Fruit fly (Drosophila melanogaster) whole organism, embryonic: ENCODE data around the gene CG42571.
A peak's percentile ranks its signal among the peaks of the same experiment; 100 is the strongest.

Experiments
- Antp ChIP-seq: fragments of 200-800 bp; sonication (Bioruptor generic); optimal IDR thresholded peaks from 3 replicates; lab custom pipeline; 2016; ENCODE audit warnings: missing biosample characterization, missing genetic modification characterization
- Atf6 ChIP-seq: fragments of 200-800 bp; sonication (Bioruptor generic); IDR thresholded peaks from 2 replicates; pipeline ENCODE4 v1.3.6; 2022; ENCODE audit warnings: missing biosample characterization, missing genetic modification characterization
- CG10321 ChIP-seq: fragments of 200-800 bp; sonication (Bioruptor generic); IDR thresholded peaks from 2 replicates; pipeline ENCODE4 v1.3.6; 2022; ENCODE audit warnings: missing biosample characterization, missing genetic modification characterization
- CG11504 ChIP-seq: fragments of 200-800 bp; sonication (Bioruptor generic); optimal IDR thresholded peaks from 3 replicates; lab custom pipeline; 2019; ENCODE audit warnings: missing biosample characterization, mild to moderate bottlenecking, missing genetic modification characterization, moderate library complexity
- CG12104 ChIP-seq: fragments of 200-800 bp; sonication (Bioruptor generic); optimal IDR thresholded peaks from 3 replicates; lab custom pipeline; 2016; ENCODE audit warnings: missing biosample characterization, missing genetic modification characterization
- CG12219 ChIP-seq: fragments of 200-800 bp; sonication (Bioruptor generic); optimal IDR thresholded peaks from 3 replicates; lab custom pipeline; 2018; ENCODE audit warnings: missing biosample characterization, mild to moderate bottlenecking, missing genetic modification characterization
- CG13287 ChIP-seq: fragments of 200-800 bp; sonication (Bioruptor generic); IDR thresholded peaks from 2 replicates; pipeline ENCODE4 v1.3.6; 2022; ENCODE audit warnings: missing biosample characterization, missing genetic modification characterization; ENCODE audit not compliant: partially characterized antibody
- CG13424 ChIP-seq: fragments of 200-800 bp; sonication (Bioruptor generic); optimal IDR thresholded peaks from 2 replicates; lab custom pipeline; 2019; ENCODE audit warnings: missing biosample characterization, mild to moderate bottlenecking, missing genetic modification characterization, moderate library complexity
- CG1647 ChIP-seq: fragments of 200-800 bp; sonication (Bioruptor generic); optimal IDR thresholded peaks from 3 replicates; lab custom pipeline; 2016; ENCODE audit warnings: missing biosample characterization, missing genetic modification characterization
- CG16863 ChIP-seq: fragments of 200-800 bp; sonication (Bioruptor generic); optimal IDR thresholded peaks from 3 replicates; lab custom pipeline; 2016; ENCODE audit warnings: missing biosample characterization, missing genetic modification characterization
- CG2129 ChIP-seq: fragments of 200-800 bp; sonication (Bioruptor generic); IDR thresholded peaks from 2 replicates; pipeline ENCODE4 v1.3.6; 2022; ENCODE audit warnings: missing biosample characterization, missing genetic modification characterization; ENCODE audit not compliant: partially characterized antibody
- CG31441 ChIP-seq: fragments of 200-800 bp; sonication (Bioruptor generic); IDR thresholded peaks from 2 replicates; pipeline ENCODE4 v1.3.6; 2022; ENCODE audit warnings: missing biosample characterization, missing genetic modification characterization
- CG33213 ChIP-seq: fragments of 200-800 bp; sonication (Bioruptor generic); optimal IDR thresholded peaks from 3 replicates; lab custom pipeline; 2016; ENCODE audit warnings: missing biosample characterization, missing genetic modification characterization
- CG4328 ChIP-seq: fragments of 200-800 bp; sonication (Bioruptor generic); optimal IDR thresholded peaks from 3 replicates; lab custom pipeline; 2017; ENCODE audit warnings: missing biosample characterization, missing genetic modification reagents, missing genetic modification characterization
- CG43689 ChIP-seq: fragments of 200-800 bp; sonication (Bioruptor generic); IDR thresholded peaks from 2 replicates; pipeline ENCODE4 v1.3.6; 2022; ENCODE audit warnings: missing biosample characterization, missing genetic modification characterization
- CG4404 ChIP-seq: fragments of 200-800 bp; sonication (Bioruptor generic); IDR thresholded peaks from 2 replicates; pipeline ENCODE4 v1.3.6; 2022; ENCODE audit warnings: missing biosample characterization, missing genetic modification characterization
- CG6765 ChIP-seq: fragments of 200-800 bp; sonication (Bioruptor generic); optimal IDR thresholded peaks from 3 replicates; lab custom pipeline; 2017; ENCODE audit warnings: missing biosample characterization, mild to moderate bottlenecking, missing genetic modification characterization
- CG7271 ChIP-seq: fragments of 200-800 bp; sonication (Bioruptor generic); optimal IDR thresholded peaks from 2 replicates; lab custom pipeline; 2018; ENCODE audit warnings: missing biosample characterization, mild to moderate bottlenecking, missing genetic modification characterization, moderate library complexity
- CG8924 ChIP-seq: fragments of 200-800 bp; optimal IDR thresholded peaks from 3 replicates; lab custom pipeline; 2019; ENCODE audit warnings: missing biosample characterization, mild to moderate bottlenecking, missing genetic modification characterization, moderate library complexity
- CTCF ChIP-seq: fragments of 200-800 bp; sonication (Bioruptor generic); optimal IDR thresholded peaks from 2 replicates; lab custom pipeline; 2017; ENCODE audit warnings: missing biosample characterization, mild to moderate bottlenecking, missing genetic modification characterization, moderate library complexity
- Dbx ChIP-seq: fragments of 200-800 bp; sonication (Bioruptor generic); IDR thresholded peaks from 3 replicates; pipeline ENCODE4 v1.3.6; 2022; ENCODE audit warnings: missing biosample characterization, missing genetic modification characterization
- Elba2 ChIP-seq: fragments of 200-800 bp; sonication (Bioruptor generic); optimal IDR thresholded peaks from 3 replicates; lab custom pipeline; 2016; ENCODE audit warnings: missing biosample characterization, missing genetic modification characterization
- Fer2 ChIP-seq: fragments of 200-800 bp; sonication (Bioruptor generic); optimal IDR thresholded peaks from 2 replicates; lab custom pipeline; 2018; ENCODE audit warnings: missing biosample characterization, mild to moderate bottlenecking, missing genetic modification characterization, moderate library complexity
- Hsf ChIP-seq: fragments of 200-800 bp; sonication (Bioruptor generic); optimal IDR thresholded peaks from 3 replicates; lab custom pipeline; 2016; ENCODE audit warnings: missing biosample characterization, missing genetic modification characterization
- Kr ChIP-seq: fragments of 200-800 bp; sonication (Bioruptor generic); optimal IDR thresholded peaks from 2 replicates; lab custom pipeline; 2017; ENCODE audit warnings: missing biosample characterization, mild to moderate bottlenecking, missing genetic modification characterization
- Max ChIP-seq: fragments of 200-800 bp; sonication (Bioruptor generic); optimal IDR thresholded peaks from 2 replicates; lab custom pipeline; 2016; ENCODE audit warnings: missing biosample characterization, mild to moderate bottlenecking, missing genetic modification characterization
- Meics ChIP-seq: fragments of 200-800 bp; sonication (Bioruptor generic); optimal IDR thresholded peaks from 2 replicates; lab custom pipeline; 2017; ENCODE audit warnings: missing biosample characterization, mild to moderate bottlenecking, missing genetic modification characterization
- Neu2 ChIP-seq: fragments of 200-800 bp; sonication (Bioruptor generic); optimal IDR thresholded peaks from 3 replicates; lab custom pipeline; 2016; ENCODE audit warnings: missing biosample characterization, missing genetic modification characterization, borderline replicate concordance
- NfI ChIP-seq: fragments of 200-800 bp; sonication (Bioruptor generic); optimal IDR thresholded peaks from 3 replicates; lab custom pipeline; 2018; ENCODE audit warnings: missing biosample characterization, mild to moderate bottlenecking, missing genetic modification characterization, moderate library complexity
- Poxn ChIP-seq: fragments of 200-800 bp; sonication (Bioruptor generic); IDR thresholded peaks from 2 replicates; pipeline ENCODE4 v1.3.6; 2022; ENCODE audit warnings: missing biosample characterization, missing genetic modification characterization
- Taf1 ChIP-seq: fragments of 200-800 bp; sonication (Bioruptor generic); IDR thresholded peaks from 2 replicates; pipeline ENCODE4 v1.3.6; 2022; ENCODE audit warnings: missing biosample characterization, missing genetic modification characterization
- Vsx1 ChIP-seq: fragments of 200-800 bp; sonication (Bioruptor generic); optimal IDR thresholded peaks from 2 replicates; lab custom pipeline; 2017; ENCODE audit warnings: missing biosample characterization, mild to moderate bottlenecking, missing genetic modification characterization, missing genetic modification reagents
- ato ChIP-seq: fragments of 200-800 bp; sonication (Bioruptor generic); IDR thresholded peaks from 2 replicates; pipeline ENCODE4 v1.3.6; 2022; ENCODE audit warnings: missing biosample characterization, missing genetic modification characterization; ENCODE audit not compliant: partially characterized antibody
- br ChIP-seq: fragments of >200 bp; optimal IDR thresholded peaks from 2 replicates; lab custom pipeline; 2017
- cad ChIP-seq: fragments of >200 bp; optimal IDR thresholded peaks from 2 replicates; lab custom pipeline; 2017; ENCODE audit warnings: missing biosample characterization, missing genetic modification characterization
- caup ChIP-seq: fragments of 200-800 bp; sonication (Bioruptor generic); optimal IDR thresholded peaks from 3 replicates; lab custom pipeline; 2017; ENCODE audit warnings: missing biosample characterization, mild to moderate bottlenecking, missing genetic modification characterization, moderate library complexity; ENCODE audit not compliant: severe bottlenecking
- chif ChIP-seq, 2 experiments: fragments of 200-800 bp; sonication (Bioruptor generic); optimal IDR thresholded peaks; 3 replicates each; lab custom pipeline; 2016; ENCODE audit warnings: missing biosample characterization in 2 of 2, missing genetic modification characterization in 2 of 2
- da ChIP-seq: fragments of 200-800 bp; sonication (Bioruptor generic); optimal IDR thresholded peaks from 2 replicates; lab custom pipeline; 2016; ENCODE audit warnings: missing biosample characterization, missing genetic modification characterization
- en ChIP-seq: fragments of 200-800 bp; sonication (Bioruptor generic); optimal IDR thresholded peaks from 2 replicates; lab custom pipeline; 2016; ENCODE audit warnings: missing biosample characterization, missing genetic modification characterization
- fd102C ChIP-seq: fragments of 200-800 bp; sonication (Bioruptor generic); optimal IDR thresholded peaks from 2 replicates; lab custom pipeline; 2018; ENCODE audit warnings: missing biosample characterization, mild to moderate bottlenecking, missing genetic modification characterization, moderate library complexity
- h ChIP-seq: fragments of >200 bp; optimal IDR thresholded peaks from 2 replicates; lab custom pipeline; 2017
- her ChIP-seq: fragments of 200-800 bp; sonication (Bioruptor generic); optimal IDR thresholded peaks from 2 replicates; lab custom pipeline; 2016; ENCODE audit warnings: missing biosample characterization, missing genetic modification characterization
- insv ChIP-seq, 2 experiments: fragments of 200-800 bp; sonication (Bioruptor generic); optimal IDR thresholded peaks; 3 replicates each; lab custom pipeline; 2016 to 2018; ENCODE audit warnings: missing biosample characterization in 2 of 2, missing genetic modification characterization in 2 of 2
- oc ChIP-seq: fragments of 200-800 bp; sonication (Bioruptor generic); optimal IDR thresholded peaks from 2 replicates; lab custom pipeline; 2018; ENCODE audit warnings: missing biosample characterization, mild to moderate bottlenecking, missing genetic modification characterization, moderate library complexity
- pb ChIP-seq: fragments of 200-800 bp; sonication (Bioruptor generic); optimal IDR thresholded peaks from 3 replicates; lab custom pipeline; 2016; ENCODE audit warnings: missing biosample characterization, missing genetic modification characterization
- pita ChIP-seq: fragments of 200-800 bp; sonication (Bioruptor generic); optimal IDR thresholded peaks from 2 replicates; lab custom pipeline; 2017; ENCODE audit warnings: missing biosample characterization, mild to moderate bottlenecking, missing genetic modification characterization
- ranshi ChIP-seq: fragments of 200-800 bp; sonication (Bioruptor generic); IDR thresholded peaks from 2 replicates; pipeline ENCODE4 v1.3.6; 2022; ENCODE audit warnings: missing biosample characterization, missing genetic modification characterization
- run ChIP-seq: fragments of 200-800 bp; sonication (Bioruptor generic); optimal IDR thresholded peaks from 3 replicates; lab custom pipeline; 2018; ENCODE audit warnings: missing biosample characterization, mild to moderate bottlenecking, missing genetic modification characterization
- salm ChIP-seq: fragments of 200-800 bp; sonication (Bioruptor generic); optimal IDR thresholded peaks from 2 replicates; lab custom pipeline; 2018; ENCODE audit warnings: missing biosample characterization, mild to moderate bottlenecking, missing genetic modification characterization
- sisA ChIP-seq: fragments of 200-800 bp; sonication (Bioruptor generic); IDR thresholded peaks from 2 replicates; pipeline ENCODE4 v1.3.6; 2022; ENCODE audit warnings: missing biosample characterization, missing genetic modification characterization
- stwl ChIP-seq: fragments of 200-800 bp; sonication (Bioruptor generic); optimal IDR thresholded peaks from 3 replicates; lab custom pipeline; 2018; ENCODE audit warnings: missing biosample characterization, mild to moderate bottlenecking, missing genetic modification characterization, moderate library complexity
- tio ChIP-seq: fragments of 200-800 bp; sonication (Bioruptor generic); optimal IDR thresholded peaks from 2 replicates; lab custom pipeline; 2017; ENCODE audit warnings: missing biosample characterization, missing genetic modification characterization, inconsistent platforms
- tx ChIP-seq: fragments of 200-800 bp; sonication (Bioruptor generic); optimal IDR thresholded peaks from 2 replicates; lab custom pipeline; 2016; ENCODE audit warnings: missing biosample characterization, missing genetic modification characterization

Gene CG42571

dm6 chr3L:15728195-15728594 is 11.9 kb downstream of the CG42571 start, which contains the start of gene comm (continued):
- TF ChIP-seq CG7271 (tag; lab: Kevin White, UChicago), result no peak
- no peak for TF ChIP-seq Meics (GFP tag; lab: Kevin White, UChicago)
- no peak for TF ChIP-seq Neu2 (GFP tag; lab: Kevin White, UChicago)
- peak; percentile 65; the same call in 1 of the 2 replicates for TF ChIP-seq ato (GFP tag; lab: Robert Waterston, UW)
- TF ChIP-seq NfI (GFP tag; lab: Kevin White, UChicago), result peak; percentile 24
- TF ChIP-seq CTCF (GFP tag; lab: Kevin White, UChicago), result no peak
- TF ChIP-seq CG4404 (GFP tag; lab: Robert Waterston, UW), result no peak
- peak; percentile 9 for TF ChIP-seq Kr
- no peak for TF ChIP-seq Poxn (GFP tag; lab: Robert Waterston, UW)
- no peak for TF ChIP-seq en
- TF ChIP-seq tx, result no peak
- TF ChIP-seq pb (GFP tag; lab: Kevin White, UChicago), result no peak
- TF ChIP-seq CG8924 (tag; lab: Kevin White, UChicago), result peak; percentile 34
- TF ChIP-seq CG11504 (tag; lab: Kevin White, UChicago), result peak; percentile 7
- TF ChIP-seq Elba2, result no peak
- TF ChIP-seq tio, result no peak
- no peak for TF ChIP-seq Fer2
- no peak for TF ChIP-seq chif (GFP tag; optimal IDR thresholded peaks at IDR 0.05; lab: Kevin White, UChicago)
- TF ChIP-seq Max (GFP tag; lab: Kevin White, UChicago), result no peak
- no peak for TF ChIP-seq stwl
- no peak for TF ChIP-seq insv (GFP tag; optimal IDR thresholded peaks at IDR 0.05; lab: Kevin White, UChicago)
- no peak for TF ChIP-seq CG43689 (GFP tag; lab: Robert Waterston, UW)
- no peak for TF ChIP-seq ranshi (GFP tag; lab: Robert Waterston, UW)
- TF ChIP-seq CG12219, result no peak
- peak; percentile 46 for TF ChIP-seq her
- no peak for TF ChIP-seq CG33213 (GFP tag; lab: Kevin White, UChicago)
- TF ChIP-seq CG6765 (GFP tag; lab: Kevin White, UChicago), result peak; percentile 19
- TF ChIP-seq fd102C (GFP tag; lab: Kevin White, UChicago), result peak; percentile 55
- TF ChIP-seq CG1647, result no peak
- peak; percentile 22 for TF ChIP-seq CG13424 (tag; lab: Kevin White, UChicago)
- TF ChIP-seq da (GFP tag; lab: Kevin White, UChicago), result no peak
- no peak for TF ChIP-seq CG2129 (GFP tag; lab: Robert Waterston, UW)
- TF ChIP-seq sisA (GFP tag; lab: Robert Waterston, UW), result no peak
- peak; percentile 42 for TF ChIP-seq Vsx1 (GFP tag; lab: Kevin White, UChicago)
- TF ChIP-seq CG10321 (GFP tag; lab: Robert Waterston, UW), result no peak
- no peak for TF ChIP-seq Taf1 (GFP tag; lab: Robert Waterston, UW)
- TF ChIP-seq salm, result peak; percentile 41
- TF ChIP-seq CG13287 (GFP tag; lab: Robert Waterston, UW), result peak; percentile 70; the same call in 1 of the 2 replicates
- TF ChIP-seq Atf6, result peak; percentile 52; the same call in 1 of the 2 replicates
- no peak for TF ChIP-seq CG31441 (GFP tag; lab: Robert Waterston, UW)
- no peak for TF ChIP-seq CG16863 (GFP tag; lab: Kevin White, UChicago)
- TF ChIP-seq Antp (GFP tag; lab: Kevin White, UChicago), result no peak
- TF ChIP-seq cad, result no peak
- TF ChIP-seq oc (tag; lab: Kevin White, UChicago), result peak; percentile 52
- no peak for TF ChIP-seq Hsf (GFP tag; lab: Kevin White, UChicago)
- TF ChIP-seq caup (GFP tag; lab: Kevin White, UChicago), result peak; percentile 41
- TF ChIP-seq Dbx (GFP tag; lab: Robert Waterston, UW), result peak; percentile 31; the same call in 1 of the 3 replicates
- no peak for TF ChIP-seq pita (GFP tag; lab: Kevin White, UChicago)
- no peak for TF ChIP-seq br (lab: Kevin White, UChicago)
- TF ChIP-seq CG12104 (GFP tag; lab: Kevin White, UChicago), result no peak
- TF ChIP-seq h, result no peak
- no peak for TF ChIP-seq CG4328 (GFP tag; lab: Kevin White, UChicago)
- no peak for TF ChIP-seq run (tag; lab: Kevin White, UChicago)
